Worm (Caenorhabditis elegans) whole organism, early embryonic: ENCODE data around the gene Y38F1A.2.

Experiments used
- B0310.2 ChIP-seq: sonication (generic microtip); optimal IDR thresholded peaks from 2 replicates; lab custom pipeline; 2016; ENCODE audit warnings: mild to moderate bottlenecking, missing genetic modification characterization, missing compliant biosample characterization
- aly-1 ChIP-seq: sonication (generic microtip); optimal IDR thresholded peaks from 2 replicates; lab custom pipeline; 2016; ENCODE audit warnings: missing genetic modification characterization, missing compliant biosample characterization
- ama-1 ChIP-seq: fragments of 150-350 bp; optimal IDR thresholded peaks from 2 replicates; lab custom pipeline; 2014
- ceh-13 ChIP-seq: fragments of 200-800 bp; sonication (Bioruptor generic); optimal IDR thresholded peaks from 2 replicates; lab custom pipeline; 2018; ENCODE audit warnings: mild to moderate bottlenecking, missing genetic modification characterization, missing compliant biosample characterization
- flt-1 ChIP-seq: fragments of 200-800 bp; sonication (Bioruptor generic); IDR thresholded peaks from 2 replicates; pipeline ENCODE4 v1.3.6; 2022; ENCODE audit warnings: missing genetic modification characterization, missing compliant biosample characterization
- hmbx-1 ChIP-seq: sonication (generic microtip); optimal IDR thresholded peaks from 2 replicates; lab custom pipeline; 2016; ENCODE audit warnings: mild to moderate bottlenecking, missing genetic modification characterization, missing compliant biosample characterization
- hmg-4 ChIP-seq: fragments of 200-800 bp; sonication (Bioruptor generic); optimal IDR thresholded peaks from 2 replicates; lab custom pipeline; 2018; ENCODE audit warnings: mild to moderate bottlenecking, missing genetic modification characterization, missing compliant biosample characterization
- hnd-1 ChIP-seq: sonication (generic microtip); optimal IDR thresholded peaks from 2 replicates; lab custom pipeline; 2016; ENCODE audit warnings: missing genetic modification characterization, missing compliant biosample characterization
- tbx-11 ChIP-seq: fragments of 200-800 bp; sonication (Bioruptor generic); IDR thresholded peaks from 2 replicates; pipeline ENCODE4 v1.3.6; 2022; ENCODE audit warnings: missing genetic modification characterization, missing compliant biosample characterization
- tra-4 ChIP-seq: sonication (generic microtip); optimal IDR thresholded peaks from 2 replicates; lab custom pipeline; 2017; ENCODE audit warnings: missing genetic modification characterization, missing compliant biosample characterization

DNA sequence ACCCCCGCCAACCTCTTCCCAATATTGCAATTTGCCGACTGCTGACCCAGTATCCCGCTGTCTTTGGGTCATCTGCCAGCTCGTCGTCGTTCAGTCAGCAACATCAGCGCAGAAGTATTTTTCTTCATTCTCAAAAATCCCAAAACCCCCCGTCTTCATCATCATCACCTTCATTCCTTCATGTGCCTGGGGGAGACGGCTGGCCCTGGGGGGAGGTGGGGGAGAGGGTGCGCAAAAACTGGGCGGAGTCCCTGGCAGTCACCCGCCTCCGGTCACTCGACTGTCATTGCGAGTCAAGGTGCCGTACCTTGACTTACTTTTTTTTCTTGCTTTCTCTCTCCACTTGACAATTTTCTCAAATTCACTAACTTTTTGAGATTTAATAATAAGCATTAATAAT lies 33.0 kb downstream of the Y38F1A.2 start:
- no peak for TF ChIP-seq ama-1 (lab: Kevin White, UChicago)
- TF ChIP-seq hnd-1 (tag; lab: Kevin White, UChicago), result no peak
- TF ChIP-seq flt-1 (GFP tag; lab: Robert Waterston, UW), result no peak
- no peak for TF ChIP-seq tbx-11 (GFP tag; lab: Robert Waterston, UW)
- TF ChIP-seq B0310.2 (tag; lab: Kevin White, UChicago), result no peak
- TF ChIP-seq tra-4, result no peak
- TF ChIP-seq hmg-4 (GFP tag; lab: Kevin White, UChicago), result peak; percentile 44
- TF ChIP-seq aly-1 (tag; lab: Kevin White, UChicago), result no peak
- no peak for TF ChIP-seq hmbx-1
- TF ChIP-seq ceh-13, result no peak
